Worm (Caenorhabditis elegans): ENCODE data around the gene peli-1.

ce11 chrV:5701106-5701505 lies 4.5 kb upstream of the peli-1 start:
- TF ChIP-seq unc-120 (tag; optimal IDR thresholded peaks at IDR 0.05; ENCODE audit: poor library complexity, severe bottlenecking) (no peak), unc-62 (GFP tag; optimal IDR thresholded peaks at IDR 0.05) (no peak), ztf-11 (tag; optimal IDR thresholded peaks at IDR 0.05) (no peak), ham-2 (GFP tag; optimal IDR thresholded peaks at IDR 0.05) (no peak), lin-32 (GFP tag; optimal IDR thresholded peaks at IDR 0.05) (no peak), ceh-43 (GFP tag; optimal IDR thresholded peaks at IDR 0.05) (no peak), lsy-2 (tag; optimal IDR thresholded peaks at IDR 0.05) (no peak), sptf-1 (tag; optimal IDR thresholded peaks at IDR 0.05) (no peak), nhr-76 (tag; optimal IDR thresholded peaks at IDR 0.05) (no peak), bed-3 (GFP tag; optimal IDR thresholded peaks at IDR 0.05) (no peak), nhr-28 (tag; optimal IDR thresholded peaks at IDR 0.05) (no peak), lin-13 (tag; optimal IDR thresholded peaks at IDR 0.05) (no peak)
